Fruit fly (Drosophila melanogaster) whole organism, adult: ENCODE data around the gene PIG-B.

Experiments used
- CG11617 ChIP-seq: fragments of 200-800 bp; sonication (Bioruptor generic); optimal IDR thresholded peaks from 2 replicates; lab custom pipeline; 2017; ENCODE audit warnings: mild to moderate bottlenecking, missing biosample characterization, missing genetic modification reagents, missing genetic modification characterization
- CG12768 ChIP-seq: fragments of 200-800 bp; sonication (Bioruptor generic); optimal IDR thresholded peaks from 2 replicates; lab custom pipeline; 2017; ENCODE audit warnings: missing biosample characterization, missing genetic modification characterization, mild to moderate bottlenecking, moderate library complexity, missing genetic modification reagents
- CG14711 ChIP-seq: fragments of 200-800 bp; sonication (Bioruptor generic); optimal IDR thresholded peaks from 2 replicates; lab custom pipeline; 2018; ENCODE audit warnings: missing biosample characterization, mild to moderate bottlenecking, missing genetic modification characterization, moderate library complexity
- CG1620 ChIP-seq: fragments of 200-800 bp; sonication (Bioruptor generic); optimal IDR thresholded peaks from 2 replicates; lab custom pipeline; 2016; ENCODE audit warnings: missing biosample characterization, missing genetic modification characterization
- CG33017 ChIP-seq: fragments of 200-800 bp; sonication (Bioruptor generic); optimal IDR thresholded peaks from 2 replicates; lab custom pipeline; 2018; ENCODE audit warnings: missing biosample characterization, mild to moderate bottlenecking, missing genetic modification characterization, moderate library complexity
- CG5204 ChIP-seq: fragments of 200-800 bp; sonication (Bioruptor generic); optimal IDR thresholded peaks from 2 replicates; lab custom pipeline; 2016; ENCODE audit warnings: missing biosample characterization, missing genetic modification characterization
- CG7045 ChIP-seq: fragments of 200-800 bp; sonication (Bioruptor generic); optimal IDR thresholded peaks from 2 replicates; lab custom pipeline; 2017; ENCODE audit warnings: missing biosample characterization, mild to moderate bottlenecking, missing genetic modification characterization
- CG7101 ChIP-seq: fragments of 200-800 bp; sonication (Bioruptor generic); optimal IDR thresholded peaks from 2 replicates; lab custom pipeline; 2018; ENCODE audit warnings: missing biosample characterization, mild to moderate bottlenecking, missing genetic modification characterization, moderate library complexity
- Clk ChIP-seq: fragments of 200-800 bp; sonication (Bioruptor generic); optimal IDR thresholded peaks from 2 replicates; lab custom pipeline; 2017; ENCODE audit warnings: missing biosample characterization, missing genetic modification characterization
- Crg-1 ChIP-seq: fragments of 200-800 bp; sonication (Bioruptor generic); optimal IDR thresholded peaks from 2 replicates; lab custom pipeline; 2016; ENCODE audit warnings: missing biosample characterization, missing genetic modification characterization
- Hr96 ChIP-seq: fragments of 200-800 bp; sonication (Bioruptor generic); optimal IDR thresholded peaks from 2 replicates; lab custom pipeline; 2016; ENCODE audit warnings: missing biosample characterization, missing genetic modification characterization
- Mnt ChIP-seq: fragments of 200-800 bp; sonication (Bioruptor generic); optimal IDR thresholded peaks from 2 replicates; lab custom pipeline; 2016; ENCODE audit warnings: missing biosample characterization, mild to moderate bottlenecking, missing genetic modification characterization
- bab1 ChIP-seq: fragments of 200-800 bp; sonication (Bioruptor generic); optimal IDR thresholded peaks from 3 replicates; lab custom pipeline; 2019; ENCODE audit warnings: missing biosample characterization, mild to moderate bottlenecking, missing genetic modification characterization, moderate library complexity
- cic ChIP-seq: fragments of 200-800 bp; sonication (Bioruptor generic); optimal IDR thresholded peaks from 2 replicates; lab custom pipeline; 2017; ENCODE audit warnings: missing biosample characterization, mild to moderate bottlenecking, missing genetic modification characterization, moderate library complexity
- cnc ChIP-seq, 2 experiments: fragments of >200 bp; optimal IDR thresholded peaks; 2 replicates each; lab custom pipeline; 2017
- kay ChIP-seq: fragments of 200-800 bp; sonication (Bioruptor generic); peaks from one replicate; lab custom pipeline; 2016; ENCODE audit warnings: missing biosample characterization, missing genetic modification characterization, borderline replicate concordance
- ovo ChIP-seq: fragments of 200-800 bp; sonication (Bioruptor generic); optimal IDR thresholded peaks from 2 replicates; lab custom pipeline; 2016; ENCODE audit warnings: missing biosample characterization, missing genetic modification characterization
- pad ChIP-seq: fragments of 200-800 bp; sonication (Bioruptor generic); optimal IDR thresholded peaks from 3 replicates; lab custom pipeline; 2017; ENCODE audit warnings: missing biosample characterization, missing genetic modification characterization, mild to moderate bottlenecking, moderate library complexity, missing genetic modification reagents
- tj ChIP-seq: fragments of 200-800 bp; sonication (Bioruptor generic); optimal IDR thresholded peaks from 3 replicates; lab custom pipeline; 2017; ENCODE audit warnings: missing biosample characterization, mild to moderate bottlenecking, missing genetic modification characterization, moderate library complexity
- toe ChIP-seq: fragments of 200-800 bp; sonication (Bioruptor generic); optimal IDR thresholded peaks from 2 replicates; lab custom pipeline; 2016; ENCODE audit warnings: missing biosample characterization, missing genetic modification characterization

Gene PIG-B

DNA sequence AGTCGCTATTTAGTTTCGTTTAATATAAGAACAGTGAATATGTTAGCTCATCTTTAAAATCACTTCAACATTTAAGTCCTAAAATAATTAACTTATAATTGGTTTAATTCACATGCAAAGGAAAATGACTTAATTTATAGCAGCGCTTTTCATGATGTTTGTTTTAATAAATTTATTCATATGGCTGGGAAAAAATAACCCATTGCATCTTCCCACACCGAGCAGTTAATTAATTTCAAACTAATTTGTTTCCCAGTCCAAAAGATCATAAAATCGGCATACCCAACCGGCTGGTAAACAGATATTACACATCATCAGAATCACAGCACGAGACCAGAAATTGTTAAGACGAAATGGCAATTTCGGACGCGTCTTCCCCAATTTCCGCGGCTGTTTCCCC is 40.2 kb upstream of the PIG-B start:
- TF ChIP-seq CG1620 (GFP tag; lab: Kevin White, UChicago) (no peak), Crg-1 (GFP tag; lab: Kevin White, UChicago) (no peak), Hr96 (GFP tag; lab: Kevin White, UChicago) (no peak), Clk (GFP tag; lab: Kevin White, UChicago) (no peak), bab1 (GFP tag; lab: Kevin White, UChicago) (no peak), CG11617 (GFP tag; lab: Kevin White, UChicago) (no peak)

DNA sequence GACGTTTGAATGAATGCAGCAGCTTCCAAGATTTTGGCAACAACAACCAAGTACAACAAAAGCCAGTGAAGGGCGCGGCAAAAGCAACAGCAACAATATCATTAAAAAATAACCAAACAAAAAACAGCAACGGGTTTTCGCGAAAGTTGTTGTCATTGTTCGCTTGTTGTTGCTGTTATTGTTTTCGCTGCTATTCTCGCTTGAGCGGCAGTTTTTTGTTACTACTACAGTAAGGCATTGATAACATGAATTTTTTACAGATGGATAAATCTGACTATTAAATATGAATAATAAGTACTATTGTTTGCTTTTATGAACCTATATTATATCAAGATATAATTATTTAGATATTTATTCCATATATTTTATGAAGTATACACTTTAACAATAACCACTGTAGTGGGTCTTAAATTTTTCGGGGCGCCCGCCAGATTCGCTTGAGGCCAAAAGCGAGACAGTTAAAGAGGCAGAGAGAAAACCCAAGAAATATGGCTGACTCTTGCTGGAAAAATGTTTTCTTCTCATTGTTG is 39.6 kb upstream of the PIG-B start:
- TF ChIP-seq CG12768 (GFP tag; lab: Kevin White, UChicago) = no peak
- peak; percentile 77 for TF ChIP-seq CG33017 (tag; lab: Kevin White, UChicago)
- no peak for TF ChIP-seq kay
- TF ChIP-seq CG14711 = peak; percentile 64
- TF ChIP-seq tj (GFP tag; lab: Kevin White, UChicago) = peak; percentile 89
- no peak for TF ChIP-seq CG7045 (GFP tag; lab: Kevin White, UChicago)
- TF ChIP-seq Crg-1 (GFP tag; lab: Kevin White, UChicago) = no peak
- peak; percentile 84 for TF ChIP-seq CG7101
- peak; percentile 8 for TF ChIP-seq CG11617 (GFP tag; lab: Kevin White, UChicago)
- TF ChIP-seq pad = peak; percentile 26
- peak; percentile 3 for TF ChIP-seq ovo (GFP tag; lab: Kevin White, UChicago)
- peak; percentile 91 for TF ChIP-seq bab1 (GFP tag; lab: Kevin White, UChicago)
- TF ChIP-seq toe (GFP tag; lab: Kevin White, UChicago) = no peak
- peak; percentile 3 for TF ChIP-seq cic (GFP tag; lab: Kevin White, UChicago)

DNA sequence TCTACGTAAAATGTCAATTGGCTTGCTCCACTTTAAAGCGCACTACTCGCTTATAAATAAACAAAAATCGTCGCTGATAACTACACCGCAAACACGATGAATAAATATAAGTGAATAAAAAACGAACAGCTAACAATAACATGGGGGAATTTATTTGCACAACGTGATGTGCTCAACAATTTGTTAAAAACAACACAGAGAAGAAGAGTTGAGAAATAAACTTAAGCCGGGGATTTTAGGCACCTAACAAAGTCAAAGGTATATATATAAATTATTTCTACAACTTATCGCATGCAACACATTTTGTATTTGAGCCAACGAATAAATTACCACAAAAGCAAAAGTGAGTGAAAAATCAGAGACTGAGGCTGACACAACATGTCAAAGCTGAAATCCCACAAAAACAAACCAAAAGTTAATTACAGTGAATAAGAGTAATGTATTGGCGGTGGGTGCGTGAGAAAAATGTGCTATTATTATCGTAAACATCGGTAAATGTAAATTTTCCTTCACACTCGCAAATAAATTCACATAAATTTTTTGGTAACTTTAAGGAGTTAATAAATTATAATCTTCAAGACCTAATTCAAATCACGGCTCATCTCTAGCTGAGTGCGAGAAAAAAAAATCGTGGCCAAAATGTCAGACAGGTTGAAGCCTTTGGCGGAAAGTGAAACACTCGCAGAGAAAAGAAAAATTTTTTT is 38.6 kb upstream of the PIG-B start:
- TF ChIP-seq CG33017 (tag; lab: Kevin White, UChicago) = no peak
- no peak for TF ChIP-seq Mnt (GFP tag; lab: Kevin White, UChicago)
- no peak for TF ChIP-seq Clk (GFP tag; lab: Kevin White, UChicago)
- no peak for TF ChIP-seq tj (GFP tag; lab: Kevin White, UChicago)
- TF ChIP-seq CG7045 (GFP tag; lab: Kevin White, UChicago) = peak; percentile 64
- TF ChIP-seq CG11617 (GFP tag; lab: Kevin White, UChicago) = no peak
- TF ChIP-seq Hr96 (GFP tag; lab: Kevin White, UChicago) = peak; percentile 42
- TF ChIP-seq CG5204 = no peak
- TF ChIP-seq CG12768 (GFP tag; lab: Kevin White, UChicago) = peak; percentile 59
- TF ChIP-seq cic (GFP tag; lab: Kevin White, UChicago) = peak; percentile 58
- TF ChIP-seq CG1620 (GFP tag; lab: Kevin White, UChicago) = no peak
- peak; percentile 9 for TF ChIP-seq CG14711
- no peak for TF ChIP-seq toe (GFP tag; lab: Kevin White, UChicago)
- TF ChIP-seq CG7101 = no peak
- TF ChIP-seq kay = peak; percentile 85
- TF ChIP-seq Crg-1 (GFP tag; lab: Kevin White, UChicago) = no peak
- TF ChIP-seq bab1 (GFP tag; lab: Kevin White, UChicago) = no peak
- TF ChIP-seq pad = peak; percentile 18
- TF ChIP-seq ovo (GFP tag; lab: Kevin White, UChicago) = no peak

DNA sequence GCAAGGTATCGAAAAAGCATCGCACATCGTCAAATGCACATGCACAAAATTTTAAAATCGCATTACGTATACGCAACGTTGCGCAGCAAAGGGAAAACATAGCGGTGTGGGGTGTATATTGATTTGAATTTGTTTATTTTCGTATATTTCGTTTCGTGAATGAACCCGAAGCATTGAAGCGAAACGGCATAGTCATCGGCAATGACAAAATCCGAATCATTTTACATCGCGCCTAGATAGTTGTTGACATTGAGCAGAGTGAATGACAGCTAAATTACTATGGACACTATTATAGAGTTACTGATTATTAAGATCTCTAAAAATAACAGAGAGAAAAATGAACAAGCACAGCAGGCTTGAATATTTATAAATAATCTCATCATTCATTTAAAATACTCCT is 37.7 kb upstream of the PIG-B start:
- TF ChIP-seq cnc (optimal IDR thresholded peaks at IDR 0.05; lab: Kevin White, UChicago) = peak in 1 of 2 experiments; percentile 56
- TF ChIP-seq cic (GFP tag; lab: Kevin White, UChicago) = peak; percentile 26
- TF ChIP-seq tj (GFP tag; lab: Kevin White, UChicago) = no peak

DNA sequence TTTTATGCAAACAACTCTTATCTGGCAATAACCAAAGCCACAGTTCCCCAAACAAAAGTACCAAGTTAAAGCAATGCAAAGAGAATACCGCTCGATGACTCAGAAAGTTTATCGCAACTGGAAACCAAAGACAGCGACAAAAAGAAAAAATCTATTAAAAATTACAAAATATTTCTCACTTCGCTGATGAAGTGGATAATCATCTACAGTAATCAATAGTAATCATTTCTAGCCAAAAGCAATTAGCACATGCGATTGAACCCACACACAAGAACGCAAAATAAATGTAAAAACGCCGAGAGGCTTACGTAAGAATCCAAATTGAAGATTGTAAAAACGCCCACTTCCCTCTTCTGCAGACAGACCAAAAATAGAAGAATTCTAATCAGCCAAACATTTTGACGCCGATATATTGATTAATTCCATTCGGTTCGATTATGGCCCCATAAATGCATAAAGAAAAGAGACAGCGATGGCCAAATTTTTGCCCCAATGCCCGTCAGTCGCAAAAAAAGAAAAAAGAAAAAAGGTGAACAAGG is 34.4 kb upstream of the PIG-B start:
- no peak for TF ChIP-seq CG14711
- no peak for TF ChIP-seq pad
- TF ChIP-seq cic (GFP tag; lab: Kevin White, UChicago) = no peak
- TF ChIP-seq bab1 (GFP tag; lab: Kevin White, UChicago) = no peak
- no peak for TF ChIP-seq Hr96 (GFP tag; lab: Kevin White, UChicago)
- no peak for TF ChIP-seq Clk (GFP tag; lab: Kevin White, UChicago)
- TF ChIP-seq ovo (GFP tag; lab: Kevin White, UChicago) = no peak
- no peak for TF ChIP-seq CG12768 (GFP tag; lab: Kevin White, UChicago)
- no peak for TF ChIP-seq CG33017 (tag; lab: Kevin White, UChicago)
- TF ChIP-seq toe (GFP tag; lab: Kevin White, UChicago) = no peak
- no peak for TF ChIP-seq CG1620 (GFP tag; lab: Kevin White, UChicago)
- no peak for TF ChIP-seq Mnt (GFP tag; lab: Kevin White, UChicago)
- no peak for TF ChIP-seq CG7045 (GFP tag; lab: Kevin White, UChicago)
- TF ChIP-seq CG11617 (GFP tag; lab: Kevin White, UChicago) = no peak
- no peak for TF ChIP-seq CG7101
- no peak for TF ChIP-seq Crg-1 (GFP tag; lab: Kevin White, UChicago)

DNA sequence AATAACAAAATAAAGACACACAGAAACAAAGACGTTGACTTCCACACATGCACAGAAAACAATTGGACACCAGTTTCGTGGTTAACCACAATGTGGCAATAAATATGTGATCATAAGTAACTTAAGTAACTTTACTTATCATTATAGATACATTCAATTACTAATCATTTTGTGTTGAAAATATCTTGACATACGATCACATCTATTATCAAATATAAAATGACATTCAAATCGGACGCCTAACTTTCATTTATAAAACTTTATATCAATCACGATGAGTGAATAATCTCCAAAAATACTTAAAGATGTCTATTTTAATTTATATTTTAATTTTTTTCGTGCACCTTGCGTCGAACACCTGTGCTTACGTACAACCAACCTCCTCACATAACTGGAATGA is 32.6 kb upstream of the PIG-B start:
- no peak for TF ChIP-seq CG11617 (GFP tag; lab: Kevin White, UChicago)
- no peak for TF ChIP-seq cic (GFP tag; lab: Kevin White, UChicago)
- TF ChIP-seq bab1 (GFP tag; lab: Kevin White, UChicago) = no peak
- TF ChIP-seq toe (GFP tag; lab: Kevin White, UChicago) = no peak
- TF ChIP-seq CG5204 = no peak
- no peak for TF ChIP-seq cnc (optimal IDR thresholded peaks at IDR 0.05; lab: Kevin White, UChicago)
- TF ChIP-seq CG7101 = no peak
